Worm (Caenorhabditis elegans) whole organism, L3 larva: ENCODE results near the gene zip-3.

ENCODE experiments used
- ZK546.5 ChIP-seq: sonication (generic microtip); optimal IDR thresholded peaks from 2 replicates; lab custom pipeline; 2017; ENCODE audit warnings: missing biosample characterization, missing genetic modification characterization
- egl-27 ChIP-seq: sonication (generic microtip); optimal IDR thresholded peaks from 4 replicates; lab custom pipeline; 2017; ENCODE audit warnings: missing biosample characterization, missing genetic modification reagents, missing genetic modification characterization
- elt-1 ChIP-seq: fragments of 150-350 bp; optimal IDR thresholded peaks from 2 replicates; lab custom pipeline; 2014; ENCODE audit warnings: missing biosample characterization, missing genetic modification characterization
- fkh-10 ChIP-seq: sonication (generic microtip); optimal IDR thresholded peaks from 2 replicates; lab custom pipeline; 2017; ENCODE audit warnings: missing biosample characterization, missing genetic modification reagents, missing genetic modification characterization
- fos-1 ChIP-seq: fragments of 150-350 bp; optimal IDR thresholded peaks from 2 replicates; lab custom pipeline; 2014; ENCODE audit warnings: missing biosample characterization, missing genetic modification characterization
- lin-15B ChIP-seq: fragments of 150-350 bp; optimal IDR thresholded peaks from 2 replicates; lab custom pipeline; 2014; ENCODE audit warnings: missing biosample characterization, missing genetic modification characterization
- nhr-11 ChIP-seq: fragments of 150-350 bp; optimal IDR thresholded peaks from 2 replicates; lab custom pipeline; 2014; ENCODE audit warnings: missing biosample characterization, missing genetic modification characterization
- nhr-25 ChIP-seq: sonication (generic microtip); optimal IDR thresholded peaks from 2 replicates; lab custom pipeline; 2017; ENCODE audit warnings: missing biosample characterization, missing genetic modification characterization
- nhr-76 ChIP-seq: fragments of 150-350 bp; sonication (generic microtip); optimal IDR thresholded peaks from 5 replicates; lab custom pipeline; 2014; ENCODE audit warnings: missing biosample characterization, missing genetic modification characterization
- nhr-77 ChIP-seq: fragments of 150-350 bp; optimal IDR thresholded peaks from 2 replicates; lab custom pipeline; 2014; ENCODE audit warnings: missing biosample characterization, missing genetic modification characterization
- tbx-2 ChIP-seq: sonication (generic microtip); optimal IDR thresholded peaks from 2 replicates; lab custom pipeline; 2016; ENCODE audit warnings: mild to moderate bottlenecking, missing genetic modification characterization, missing compliant biosample characterization
- unc-62 ChIP-seq: fragments of 150-350 bp; sonication (generic microtip); optimal IDR thresholded peaks from 4 replicates; lab custom pipeline; 2014; ENCODE audit warnings: missing biosample characterization, missing genetic modification reagents, missing genetic modification characterization
- ztf-11 ChIP-seq: fragments of 150-350 bp; optimal IDR thresholded peaks from 2 replicates; lab custom pipeline; 2014; ENCODE audit warnings: missing biosample characterization, missing genetic modification characterization
- ztf-4 ChIP-seq: fragments of 150-350 bp; optimal IDR thresholded peaks from 2 replicates; lab custom pipeline; 2014; ENCODE audit warnings: missing biosample characterization, missing genetic modification characterization

DNA sequence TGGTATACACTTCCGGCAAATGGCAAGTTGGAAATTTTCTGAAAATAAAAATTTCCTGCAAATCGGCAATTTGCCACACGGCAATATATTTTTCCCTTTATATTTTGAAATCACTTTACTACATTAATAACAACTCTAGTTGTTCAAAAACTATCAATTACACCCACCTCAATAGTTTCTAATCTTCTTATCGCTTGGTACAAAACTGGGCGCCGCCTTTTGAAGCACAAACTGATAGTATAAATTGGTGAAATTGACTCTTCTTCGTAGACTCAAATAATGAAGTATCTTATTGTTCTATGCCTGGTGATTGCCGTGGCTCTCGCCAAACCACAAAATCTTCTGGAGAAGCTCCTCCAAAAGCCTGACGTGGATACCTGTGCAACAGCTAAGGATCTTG is 23.8 kb upstream of the zip-3 start, which contains the start of gene Y39G8B.9:
- TF ChIP-seq nhr-25 (tag; lab: Kevin White, UChicago) (no peak), ztf-4 (tag; lab: Kevin White, UChicago) (no peak), fos-1 (no peak), lin-15B (tag; lab: Kevin White, UChicago) (no peak), tbx-2 (no peak), fkh-10 (GFP tag; lab: Kevin White, UChicago) (no peak), ztf-11 (tag; lab: Kevin White, UChicago) (no peak), nhr-77 (tag; lab: Kevin White, UChicago) (no peak), unc-62 (GFP tag; lab: Kevin White, UChicago) (no peak), egl-27 (tag; lab: Kevin White, UChicago) (no peak), nhr-11 (tag; lab: Kevin White, UChicago) (no peak), ZK546.5 (tag; lab: Kevin White, UChicago) (no peak), nhr-76 (tag; lab: Kevin White, UChicago) (no peak), elt-1 (tag; lab: Kevin White, UChicago) (no peak)
